Worm (Caenorhabditis elegans) whole organism, mixed stage, embryonic: ENCODE results near the gene ama-1.
A peak's percentile ranks its signal among the peaks of the same experiment; 100 is the strongest.

ENCODE experiments used
- blmp-1 ChIP-seq: fragments of 150-350 bp; optimal IDR thresholded peaks from 2 replicates; lab custom pipeline; 2014; ENCODE audit warnings: missing biosample characterization, missing genetic modification characterization
- ceh-39 ChIP-seq: fragments of 150-350 bp; optimal IDR thresholded peaks from 2 replicates; lab custom pipeline; 2014; ENCODE audit warnings: missing biosample characterization, missing genetic modification characterization
- ceh-43 ChIP-seq: fragments of 200-800 bp; sonication (Bioruptor generic); optimal IDR thresholded peaks from 2 replicates; lab custom pipeline; 2018; ENCODE audit warnings: mild to moderate bottlenecking, missing genetic modification characterization, moderate library complexity, missing compliant biosample characterization
- ceh-83 ChIP-seq: fragments of 200-800 bp; sonication (Bioruptor generic); optimal IDR thresholded peaks from 2 replicates; lab custom pipeline; 2018; ENCODE audit warnings: mild to moderate bottlenecking, missing genetic modification characterization, missing compliant biosample characterization
- ces-1 ChIP-seq: fragments of 150-350 bp; optimal IDR thresholded peaks from 2 replicates; lab custom pipeline; 2014; ENCODE audit warnings: missing biosample characterization, missing genetic modification reagents, missing genetic modification characterization
- cnd-1 ChIP-seq: fragments of 200-800 bp; sonication (Bioruptor generic); optimal IDR thresholded peaks from 2 replicates; lab custom pipeline; 2018; ENCODE audit warnings: mild to moderate bottlenecking, missing genetic modification characterization, missing compliant biosample characterization
- drap-1 ChIP-seq: fragments of 200-800 bp; sonication (Bioruptor generic); optimal IDR thresholded peaks from 3 replicates; lab custom pipeline; 2018; ENCODE audit warnings: mild to moderate bottlenecking, missing genetic modification characterization, missing compliant biosample characterization
- elt-1 ChIP-seq: sonication (generic microtip); optimal IDR thresholded peaks from 2 replicates; lab custom pipeline; 2017; ENCODE audit warnings: missing genetic modification characterization, mild to moderate bottlenecking, missing compliant biosample characterization, antibody characterized with exemption, moderate library complexity, borderline replicate concordance; ENCODE audit not compliant: insufficient read depth
- elt-3 ChIP-seq: fragments of 150-350 bp; optimal IDR thresholded peaks from 2 replicates; lab custom pipeline; 2014; ENCODE audit warnings: missing biosample characterization, missing genetic modification characterization
- flh-1 ChIP-seq: fragments of 200-800 bp; sonication (Bioruptor generic); optimal IDR thresholded peaks from 2 replicates; lab custom pipeline; 2018; ENCODE audit warnings: mild to moderate bottlenecking, missing genetic modification characterization, moderate library complexity, missing compliant biosample characterization
- ham-2 ChIP-seq: fragments of 200-800 bp; sonication (Bioruptor generic); optimal IDR thresholded peaks from 2 replicates; lab custom pipeline; 2018; ENCODE audit warnings: mild to moderate bottlenecking, missing genetic modification characterization, missing compliant biosample characterization
- hlh-1 ChIP-seq: fragments of 150-350 bp; optimal IDR thresholded peaks from 2 replicates; lab custom pipeline; 2014; ENCODE audit warnings: missing biosample characterization, missing genetic modification reagents, missing genetic modification characterization
- lin-13 ChIP-seq: fragments of 150-350 bp; optimal IDR thresholded peaks from 2 replicates; lab custom pipeline; 2014; ENCODE audit warnings: missing biosample characterization, missing genetic modification characterization
- lin-32 ChIP-seq: fragments of 200-800 bp; sonication (Bioruptor generic); optimal IDR thresholded peaks from 2 replicates; lab custom pipeline; 2018; ENCODE audit warnings: mild to moderate bottlenecking, missing genetic modification characterization, missing compliant biosample characterization
- lsy-2 ChIP-seq: fragments of 150-350 bp; optimal IDR thresholded peaks from 2 replicates; lab custom pipeline; 2014; ENCODE audit warnings: missing biosample characterization, missing genetic modification characterization
- mab-5 ChIP-seq: fragments of 150-350 bp; optimal IDR thresholded peaks from 2 replicates; lab custom pipeline; 2014; ENCODE audit warnings: missing biosample characterization, missing genetic modification characterization
- mep-1 ChIP-seq: fragments of 150-350 bp; optimal IDR thresholded peaks from 2 replicates; lab custom pipeline; 2017; ENCODE audit warnings: missing biosample characterization, missing genetic modification reagents, missing genetic modification characterization, inconsistent platforms
- mls-2 ChIP-seq: sonication (generic microtip); optimal IDR thresholded peaks from 2 replicates; lab custom pipeline; 2016; ENCODE audit warnings: mild to moderate bottlenecking, missing genetic modification characterization, moderate library complexity, missing compliant biosample characterization
- nhr-12 ChIP-seq: fragments of 150-350 bp; optimal IDR thresholded peaks from 2 replicates; lab custom pipeline; 2014; ENCODE audit warnings: missing biosample characterization, missing genetic modification characterization
- nhr-2 ChIP-seq: fragments of 150-350 bp; optimal IDR thresholded peaks from 2 replicates; lab custom pipeline; 2014; ENCODE audit warnings: missing biosample characterization, missing genetic modification characterization
- nhr-237 ChIP-seq: fragments of 150-350 bp; optimal IDR thresholded peaks from 2 replicates; lab custom pipeline; 2014; ENCODE audit warnings: missing biosample characterization, missing genetic modification characterization
- nhr-76 ChIP-seq: sonication (generic microtip); optimal IDR thresholded peaks from 2 replicates; lab custom pipeline; 2017; ENCODE audit warnings: missing biosample characterization, missing genetic modification characterization
- pha-4 ChIP-seq: fragments of 150-350 bp; optimal IDR thresholded peaks from 2 replicates; lab custom pipeline; 2018; ENCODE audit warnings: missing biosample characterization, missing genetic modification reagents, missing genetic modification characterization
- sem-2 ChIP-seq: fragments of 200-800 bp; sonication (Bioruptor generic); optimal IDR thresholded peaks from 2 replicates; lab custom pipeline; 2018; ENCODE audit warnings: mild to moderate bottlenecking, missing genetic modification characterization, missing compliant biosample characterization
- snpc-4 ChIP-seq: fragments of 150-350 bp; optimal IDR thresholded peaks from 2 replicates; lab custom pipeline; 2014; ENCODE audit warnings: missing biosample characterization, missing genetic modification characterization
- sptf-1 ChIP-seq: sonication (generic microtip); optimal IDR thresholded peaks from 2 replicates; lab custom pipeline; 2017; ENCODE audit warnings: mild to moderate bottlenecking, missing genetic modification characterization, moderate library complexity, missing compliant biosample characterization
- tbx-8 ChIP-seq: fragments of 200-800 bp; sonication (Bioruptor generic); optimal IDR thresholded peaks from 2 replicates; lab custom pipeline; 2018; ENCODE audit warnings: mild to moderate bottlenecking, missing genetic modification characterization, moderate library complexity, missing compliant biosample characterization
- unc-120 ChIP-seq: sonication (generic microtip); optimal IDR thresholded peaks from 2 replicates; lab custom pipeline; 2017; ENCODE audit warnings: missing genetic modification characterization, missing compliant biosample characterization; ENCODE audit not compliant: poor library complexity, severe bottlenecking
- unc-39 ChIP-seq: fragments of 150-350 bp; optimal IDR thresholded peaks from 2 replicates; lab custom pipeline; 2014; ENCODE audit warnings: missing biosample characterization, missing genetic modification characterization
- unc-62 ChIP-seq: fragments of 150-350 bp; optimal IDR thresholded peaks from 2 replicates; lab custom pipeline; 2014; ENCODE audit warnings: missing biosample characterization, missing genetic modification reagents, missing genetic modification characterization
- ztf-11 ChIP-seq: fragments of 150-350 bp; optimal IDR thresholded peaks from 2 replicates; lab custom pipeline; 2014; ENCODE audit warnings: missing biosample characterization, missing genetic modification characterization

ama-1 gene

ce11 chrIV:4225851-4226250 lies 22.0 kb upstream of the ama-1 start, which contains the start of gene srbc-71:
srbc-71 (minus strand) TSS chrIV:4225951.
- TF ChIP-seq ceh-83 (GFP tag; lab: Kevin White, UChicago), result no peak
- no peak for TF ChIP-seq elt-3
- TF ChIP-seq ceh-39, result no peak
- TF ChIP-seq lin-13, result no peak
- TF ChIP-seq blmp-1 (tag; lab: Kevin White, UChicago), result no peak
- no peak for TF ChIP-seq unc-120 (tag; lab: Kevin White, UChicago)
- TF ChIP-seq flh-1 (GFP tag; lab: Kevin White, UChicago), result no peak
- TF ChIP-seq mab-5 (tag; lab: Kevin White, UChicago), result no peak
- no peak for TF ChIP-seq ces-1
- TF ChIP-seq ham-2 (GFP tag; lab: Kevin White, UChicago), result no peak
- TF ChIP-seq cnd-1 (tag; lab: Kevin White, UChicago), result no peak
- TF ChIP-seq unc-62 (GFP tag; lab: Kevin White, UChicago), result no peak
- TF ChIP-seq sptf-1, result no peak
- TF ChIP-seq elt-1 (tag; lab: Kevin White, UChicago), result no peak
- TF ChIP-seq tbx-8 (GFP tag; lab: Kevin White, UChicago), result no peak
- no peak for TF ChIP-seq nhr-237 (tag; lab: Kevin White, UChicago)
- TF ChIP-seq unc-39 (tag; lab: Kevin White, UChicago), result no peak
- TF ChIP-seq lin-32 (GFP tag; lab: Kevin White, UChicago), result no peak
- TF ChIP-seq mep-1 (tag; lab: Kevin White, UChicago), result no peak
- TF ChIP-seq drap-1 (GFP tag; lab: Kevin White, UChicago), result no peak

ce11 chrIV:4227917-4228316 lies 20.0 kb upstream of the ama-1 start, which contains the start of gene srbc-70:
srbc-70 (minus strand) TSS chrIV:4228017.
- TF ChIP-seq mls-2 (tag; lab: Kevin White, UChicago), result no peak
- TF ChIP-seq sptf-1, result no peak
- no peak for TF ChIP-seq lsy-2 (tag; lab: Kevin White, UChicago)
- no peak for TF ChIP-seq unc-39 (tag; lab: Kevin White, UChicago)
- no peak for TF ChIP-seq ham-2 (GFP tag; lab: Kevin White, UChicago)
- no peak for TF ChIP-seq ceh-83 (GFP tag; lab: Kevin White, UChicago)
- no peak for TF ChIP-seq elt-1 (tag; lab: Kevin White, UChicago)
- TF ChIP-seq snpc-4 (tag; lab: Kevin White, UChicago), result no peak

- no peak for TF ChIP-seq ceh-83 (GFP tag; lab: Kevin White, UChicago)
- TF ChIP-seq snpc-4 (tag; lab: Kevin White, UChicago), result no peak
- TF ChIP-seq ham-2 (GFP tag; lab: Kevin White, UChicago), result peak; percentile 68
Observed at ce11 chrIV:4235315-4236024, 12.4 kb upstream of the ama-1 start, which contains the start of the genes zipt-2.2 and dpy-13. zipt-2.2 (minus strand) TSS chrIV:4235365. dpy-13 (plus strand) TSS chrIV:4235614.

DNA sequence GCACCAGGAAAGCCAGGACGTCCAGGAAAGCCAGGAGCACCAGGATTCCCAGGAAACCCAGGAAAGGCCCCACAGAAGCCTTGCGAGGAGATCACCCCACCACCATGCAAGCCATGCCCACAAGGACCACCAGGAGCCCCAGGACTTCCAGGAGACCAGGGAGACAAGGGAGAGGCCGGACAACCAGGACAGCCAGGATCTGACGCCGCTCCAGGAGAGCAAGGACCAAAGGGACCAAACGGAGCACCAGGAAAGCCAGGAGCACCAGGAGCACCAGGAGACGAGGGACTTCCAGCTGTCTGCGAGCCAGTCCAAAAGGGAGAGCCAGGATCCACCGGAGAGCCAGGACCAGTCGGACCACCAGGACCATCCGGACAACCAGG lies 11.9 kb upstream of the ama-1 start:
- TF ChIP-seq cnd-1 (tag; lab: Kevin White, UChicago), result no peak
- TF ChIP-seq drap-1 (GFP tag; lab: Kevin White, UChicago), result no peak
- TF ChIP-seq unc-39 (tag; lab: Kevin White, UChicago), result no peak
- TF ChIP-seq pha-4 (tag; lab: Kevin White, UChicago), result no peak

DNA sequence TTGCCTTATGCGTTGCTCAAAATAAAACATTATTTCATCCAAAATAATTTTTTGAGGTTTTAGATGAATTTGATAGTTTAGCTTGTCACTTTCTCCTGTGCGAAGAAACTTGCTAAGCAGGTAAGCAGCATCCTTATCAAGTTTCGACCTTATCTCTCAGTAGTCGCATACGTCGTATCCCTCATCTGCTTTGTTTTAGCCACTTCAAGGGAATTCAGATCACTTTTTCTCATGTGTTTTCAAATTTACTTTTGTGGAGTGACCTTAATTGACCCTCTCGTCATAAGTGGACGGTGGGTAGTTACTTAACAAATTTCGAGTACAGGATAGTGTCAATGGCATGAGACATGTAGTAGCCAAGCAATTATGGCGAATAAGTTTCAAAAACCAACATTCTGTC lies 11.2 kb upstream of the ama-1 start:
- no peak for TF ChIP-seq nhr-12 (tag; lab: Kevin White, UChicago)
- no peak for TF ChIP-seq mep-1 (tag; lab: Kevin White, UChicago)
- no peak for TF ChIP-seq pha-4 (tag; lab: Kevin White, UChicago)
- TF ChIP-seq hlh-1, result no peak
- no peak for TF ChIP-seq mab-5 (tag; lab: Kevin White, UChicago)
- no peak for TF ChIP-seq nhr-76 (tag; lab: Kevin White, UChicago)
- no peak for TF ChIP-seq lin-32 (GFP tag; lab: Kevin White, UChicago)
- no peak for TF ChIP-seq ztf-11 (tag; lab: Kevin White, UChicago)
- TF ChIP-seq ceh-43 (GFP tag; lab: Kevin White, UChicago), result no peak
- no peak for TF ChIP-seq elt-3
- TF ChIP-seq tbx-8 (GFP tag; lab: Kevin White, UChicago), result no peak
- TF ChIP-seq unc-39 (tag; lab: Kevin White, UChicago), result no peak
- no peak for TF ChIP-seq nhr-2 (tag; lab: Kevin White, UChicago)
- no peak for TF ChIP-seq ces-1
- TF ChIP-seq sem-2, result no peak
- TF ChIP-seq mls-2 (tag; lab: Kevin White, UChicago), result no peak
